Fruit fly (Drosophila melanogaster) whole organism, embryonic: ENCODE measurements around the gene MED15.

Experiments
- ATbp ChIP-seq: fragments of 200-800 bp; sonication (Bioruptor generic); optimal IDR thresholded peaks from 2 replicates; lab custom pipeline; 2017; ENCODE audit warnings: missing biosample characterization, mild to moderate bottlenecking, missing genetic modification characterization, missing genetic modification reagents
- Abd-B ChIP-seq: fragments of 200-800 bp; sonication (Bioruptor generic); optimal IDR thresholded peaks from 2 replicates; lab custom pipeline; 2018; ENCODE audit warnings: missing biosample characterization, mild to moderate bottlenecking, missing genetic modification characterization, moderate library complexity
- Atf-2 ChIP-seq: fragments of 200-800 bp; sonication (Bioruptor generic); optimal IDR thresholded peaks from 2 replicates; lab custom pipeline; 2016; ENCODE audit warnings: missing biosample characterization, missing genetic modification characterization
- BEAF-32 ChIP-seq: fragments of 200-800 bp; sonication (Bioruptor generic); optimal IDR thresholded peaks from 3 replicates; lab custom pipeline; 2017; ENCODE audit warnings: missing biosample characterization, missing genetic modification characterization, mild to moderate bottlenecking, moderate library complexity, missing genetic modification reagents
- CG10147 ChIP-seq: fragments of 200-800 bp; sonication (Bioruptor generic); optimal IDR thresholded peaks from 2 replicates; lab custom pipeline; 2019; ENCODE audit warnings: missing biosample characterization, mild to moderate bottlenecking, missing genetic modification characterization, moderate library complexity
- CG10462 ChIP-seq: fragments of 200-800 bp; sonication (Bioruptor generic); optimal IDR thresholded peaks from 2 replicates; lab custom pipeline; 2016; ENCODE audit warnings: missing biosample characterization, missing genetic modification characterization
- CG10979 ChIP-seq: fragments of 200-800 bp; sonication (Bioruptor generic); optimal IDR thresholded peaks from 2 replicates; lab custom pipeline; 2018; ENCODE audit warnings: missing biosample characterization, mild to moderate bottlenecking, missing genetic modification characterization, moderate library complexity
- CG12391 ChIP-seq: fragments of 200-800 bp; sonication (Bioruptor generic); optimal IDR thresholded peaks from 3 replicates; lab custom pipeline; 2018; ENCODE audit warnings: missing biosample characterization, mild to moderate bottlenecking, missing genetic modification characterization, moderate library complexity
- CG15011 ChIP-seq: fragments of 200-800 bp; sonication (Bioruptor generic); optimal IDR thresholded peaks from 3 replicates; lab custom pipeline; 2018; ENCODE audit warnings: missing biosample characterization, mild to moderate bottlenecking, missing genetic modification characterization
- CG34376 ChIP-seq: fragments of 200-800 bp; sonication (Bioruptor generic); optimal IDR thresholded peaks from 2 replicates; lab custom pipeline; 2018; ENCODE audit warnings: missing biosample characterization, mild to moderate bottlenecking, missing genetic modification characterization
- CG4360 ChIP-seq: fragments of 200-800 bp; sonication (Bioruptor generic); IDR thresholded peaks from 2 replicates; pipeline ENCODE4 v1.3.6; 2022; ENCODE audit warnings: missing biosample characterization, missing genetic modification characterization
- CG4404 ChIP-seq: fragments of 200-800 bp; sonication (Bioruptor generic); IDR thresholded peaks from 2 replicates; pipeline ENCODE4 v1.3.6; 2022; ENCODE audit warnings: missing biosample characterization, missing genetic modification characterization
- CG4730 ChIP-seq: fragments of 200-800 bp; sonication (Bioruptor generic); IDR thresholded peaks from 2 replicates; pipeline ENCODE4 v1.3.6; 2022; ENCODE audit warnings: missing biosample characterization, missing genetic modification characterization
- CG4854 ChIP-seq: fragments of 200-800 bp; sonication (Bioruptor generic); optimal IDR thresholded peaks from 2 replicates; lab custom pipeline; 2016; ENCODE audit warnings: missing biosample characterization, missing genetic modification characterization, inconsistent platforms
- CG6654 ChIP-seq: fragments of 200-800 bp; sonication (Bioruptor generic); optimal IDR thresholded peaks from 2 replicates; lab custom pipeline; 2017; ENCODE audit warnings: missing biosample characterization, mild to moderate bottlenecking, missing genetic modification characterization
- CG6683 ChIP-seq: fragments of 200-800 bp; sonication (Bioruptor generic); optimal IDR thresholded peaks from 2 replicates; lab custom pipeline; 2017; ENCODE audit warnings: missing biosample characterization, mild to moderate bottlenecking, missing genetic modification characterization, missing genetic modification reagents
- CG7928 ChIP-seq: fragments of 200-800 bp; sonication (Bioruptor generic); optimal IDR thresholded peaks from 2 replicates; lab custom pipeline; 2017; ENCODE audit warnings: missing biosample characterization, mild to moderate bottlenecking, missing genetic modification characterization
- CG8388 ChIP-seq: fragments of 200-800 bp; sonication (Bioruptor generic); optimal IDR thresholded peaks from 2 replicates; lab custom pipeline; 2019; ENCODE audit warnings: missing biosample characterization, mild to moderate bottlenecking, missing genetic modification characterization, moderate library complexity
- CG9215 ChIP-seq: fragments of 200-800 bp; sonication (Bioruptor generic); IDR thresholded peaks from 2 replicates; pipeline ENCODE4 v1.3.6; 2022; ENCODE audit warnings: missing biosample characterization, missing genetic modification characterization
- CG9876 ChIP-seq: fragments of 200-800 bp; sonication (Bioruptor generic); optimal IDR thresholded peaks from 2 replicates; lab custom pipeline; 2016; ENCODE audit warnings: missing biosample characterization, missing genetic modification characterization
- CoRest ChIP-seq: fragments of 200-800 bp; sonication (Bioruptor generic); optimal IDR thresholded peaks from 3 replicates; lab custom pipeline; 2018; ENCODE audit warnings: missing biosample characterization, mild to moderate bottlenecking, missing genetic modification characterization, moderate library complexity
- Dref ChIP-seq: fragments of 200-800 bp; sonication (Bioruptor generic); IDR thresholded peaks from 2 replicates; pipeline ENCODE4 v1.3.6; 2022; ENCODE audit warnings: missing biosample characterization, missing genetic modification characterization
- GATAe ChIP-seq: fragments of 200-800 bp; sonication (Bioruptor generic); conservative IDR thresholded peaks from 2 replicates; pipeline ENCODE4 v1.3.6; 2022; ENCODE audit warnings: missing biosample characterization, missing genetic modification characterization
- Kr ChIP-seq: fragments of 200-800 bp; sonication (Bioruptor generic); optimal IDR thresholded peaks from 2 replicates; lab custom pipeline; 2017; ENCODE audit warnings: missing biosample characterization, mild to moderate bottlenecking, missing genetic modification characterization
- Max ChIP-seq: fragments of 200-800 bp; sonication (Bioruptor generic); optimal IDR thresholded peaks from 2 replicates; lab custom pipeline; 2016; ENCODE audit warnings: missing biosample characterization, mild to moderate bottlenecking, missing genetic modification characterization
- Mes4 ChIP-seq: fragments of 200-800 bp; sonication (Bioruptor generic); optimal IDR thresholded peaks from 2 replicates; lab custom pipeline; 2016; ENCODE audit warnings: missing biosample characterization, missing genetic modification characterization
- NK7.1 ChIP-seq: fragments of 200-800 bp; sonication (Bioruptor generic); optimal IDR thresholded peaks from 3 replicates; lab custom pipeline; 2016; ENCODE audit warnings: missing biosample characterization, missing genetic modification characterization
- Nf-YB ChIP-seq: fragments of 200-800 bp; sonication (Bioruptor generic); optimal IDR thresholded peaks from 3 replicates; lab custom pipeline; 2019; ENCODE audit warnings: missing biosample characterization, mild to moderate bottlenecking, missing genetic modification characterization, moderate library complexity
- Oaz ChIP-seq: fragments of 200-800 bp; sonication (Bioruptor generic); IDR thresholded peaks from 2 replicates; pipeline ENCODE4 v1.3.6; 2022; ENCODE audit warnings: missing biosample characterization, missing genetic modification characterization
- Sox100B ChIP-seq: fragments of 200-800 bp; sonication (Bioruptor generic); optimal IDR thresholded peaks from 3 replicates; lab custom pipeline; 2018; ENCODE audit warnings: missing biosample characterization, mild to moderate bottlenecking, missing genetic modification characterization
- Stat92E ChIP-seq, 3 experiments: fragments of >200 bp in 2 of 3; fragments of 200-800 bp in 1 of 3; sonication (Bioruptor generic) in 1 of 3; optimal IDR thresholded peaks; 2 replicates each; lab custom pipeline; 2017 to 2019; ENCODE audit warnings: missing biosample characterization in 3 of 3, missing genetic modification characterization in 3 of 3, mild to moderate bottlenecking in 1 of 3, moderate library complexity in 1 of 3
- amos ChIP-seq: fragments of 200-800 bp; sonication (Bioruptor generic); IDR thresholded peaks from 2 replicates; pipeline ENCODE4 v1.3.6; 2022; ENCODE audit warnings: missing biosample characterization, missing genetic modification characterization; ENCODE audit not compliant: partially characterized antibody
- ap ChIP-seq: fragments of 200-800 bp; sonication (Bioruptor generic); IDR thresholded peaks from 2 replicates; pipeline ENCODE4 v1.3.6; 2022; ENCODE audit warnings: missing biosample characterization, missing genetic modification characterization
- caup ChIP-seq: fragments of 200-800 bp; sonication (Bioruptor generic); optimal IDR thresholded peaks from 3 replicates; lab custom pipeline; 2017; ENCODE audit warnings: missing biosample characterization, mild to moderate bottlenecking, missing genetic modification characterization, moderate library complexity; ENCODE audit not compliant: severe bottlenecking
- chn ChIP-seq: fragments of 200-800 bp; sonication (Bioruptor generic); optimal IDR thresholded peaks from 2 replicates; lab custom pipeline; 2016; ENCODE audit warnings: missing biosample characterization, missing genetic modification characterization
- crol ChIP-seq: fragments of 200-800 bp; sonication (Bioruptor generic); IDR thresholded peaks from 2 replicates; pipeline ENCODE4 v1.3.6; 2022; ENCODE audit warnings: missing biosample characterization, missing genetic modification characterization
- cwo ChIP-seq: fragments of 200-800 bp; sonication (Bioruptor generic); optimal IDR thresholded peaks from 3 replicates; lab custom pipeline; 2017; ENCODE audit warnings: missing biosample characterization, missing genetic modification characterization, mild to moderate bottlenecking, moderate library complexity, missing genetic modification reagents
- fu2 ChIP-seq: fragments of 200-800 bp; sonication (Bioruptor generic); optimal IDR thresholded peaks from 2 replicates; lab custom pipeline; 2016; ENCODE audit warnings: missing biosample characterization, missing genetic modification characterization
- hkb ChIP-seq, 2 experiments: fragments of 200-800 bp in 1 of 2; fragments of >200 bp in 1 of 2; sonication (Bioruptor generic) in 1 of 2; IDR thresholded peaks in 1 of 2; optimal IDR thresholded peaks in 1 of 2; 2 replicates each; pipeline versions ENCODE4 v1.3.6 to Lab custom; 2017 to 2022; ENCODE audit warnings: missing biosample characterization in 1 of 2, missing genetic modification characterization in 1 of 2
- kah ChIP-seq: fragments of 200-800 bp; sonication (Bioruptor generic); optimal IDR thresholded peaks from 2 replicates; lab custom pipeline; 2018; ENCODE audit warnings: missing biosample characterization, mild to moderate bottlenecking, missing genetic modification characterization
- klu ChIP-seq: fragments of 200-800 bp; sonication (Bioruptor generic); IDR thresholded peaks from 2 replicates; pipeline ENCODE4 v1.3.6; 2022; ENCODE audit warnings: missing biosample characterization, missing genetic modification characterization
- luna ChIP-seq: fragments of 200-800 bp; sonication (Bioruptor generic); optimal IDR thresholded peaks from 2 replicates; lab custom pipeline; 2016; ENCODE audit warnings: missing biosample characterization, missing genetic modification characterization
- nerfin-2 ChIP-seq: fragments of 200-800 bp; sonication (Bioruptor generic); IDR thresholded peaks from 2 replicates; pipeline ENCODE4 v1.3.6; 2022; ENCODE audit warnings: missing biosample characterization, missing genetic modification characterization; ENCODE audit not compliant: partially characterized antibody
- onecut ChIP-seq: fragments of 200-800 bp; sonication (Bioruptor generic); IDR thresholded peaks from 2 replicates; pipeline ENCODE4 v1.3.6; 2022; ENCODE audit warnings: missing biosample characterization, missing genetic modification characterization
- repo ChIP-seq: fragments of 200-800 bp; sonication (Bioruptor generic); optimal IDR thresholded peaks from 2 replicates; lab custom pipeline; 2016; ENCODE audit warnings: missing biosample characterization, missing genetic modification characterization
- salm ChIP-seq: fragments of 200-800 bp; sonication (Bioruptor generic); optimal IDR thresholded peaks from 2 replicates; lab custom pipeline; 2018; ENCODE audit warnings: missing biosample characterization, mild to moderate bottlenecking, missing genetic modification characterization
- sens-2 ChIP-seq: fragments of 200-800 bp; sonication (Bioruptor generic); IDR thresholded peaks from 2 replicates; pipeline ENCODE4 v1.3.6; 2022; ENCODE audit warnings: missing biosample characterization, missing genetic modification characterization
- seq ChIP-seq: fragments of 200-800 bp; sonication (Bioruptor generic); IDR thresholded peaks from 2 replicates; pipeline ENCODE4 v1.3.6; 2022; ENCODE audit warnings: missing biosample characterization, missing genetic modification characterization
- tin ChIP-seq: fragments of 200-800 bp; sonication (Bioruptor generic); optimal IDR thresholded peaks from 3 replicates; lab custom pipeline; 2016; ENCODE audit warnings: missing biosample characterization, missing genetic modification characterization
- zfh2 ChIP-seq: fragments of 200-800 bp; sonication (Bioruptor generic); optimal IDR thresholded peaks from 2 replicates; lab custom pipeline; 2016; ENCODE audit warnings: missing biosample characterization, missing genetic modification characterization

Gene MED15

dm6 chr2L:471021-471479, 1.8 kb upstream of the MED15 start (continued):
- TF ChIP-seq CG7928 (GFP tag; lab: Kevin White, UChicago) (peak; percentile 6), Stat92E (GFP tag; optimal IDR thresholded peaks at IDR 0.05; lab: Kevin White, UChicago) (no peak), CG10147 (GFP tag; lab: Kevin White, UChicago) (peak; percentile 49), CG34376 (GFP tag; lab: Kevin White, UChicago) (no peak), Oaz (GFP tag; lab: Robert Waterston, UW) (no peak), CG6654 (GFP tag; lab: Kevin White, UChicago) (peak; percentile 27), crol (peak; percentile 84), tin (peak; percentile 6), BEAF-32 (GFP tag; lab: Kevin White, UChicago) (no peak), onecut (peak; percentile 10), Nf-YB (peak; percentile 34), Sox100B (GFP tag; lab: Kevin White, UChicago) (peak; percentile 64), CG8388 (peak; percentile 65), salm (tag; lab: Kevin White, UChicago) (peak; percentile 70), sens-2 (GFP tag; lab: Robert Waterston, UW) (no peak), CG10979 (tag; lab: Kevin White, UChicago) (peak; percentile 73), Abd-B (GFP tag; lab: Kevin White, UChicago) (peak; percentile 52), cwo (GFP tag; lab: Kevin White, UChicago) (peak; percentile 50), CG10462 (GFP tag; lab: Kevin White, UChicago) (no peak), CG12391 (peak; percentile 81), CoRest (tag; lab: Kevin White, UChicago) (peak; percentile 70), Max (peak; percentile 22), CG6683 (GFP tag; lab: Kevin White, UChicago) (peak; percentile 53), Mes4 (GFP tag; lab: Kevin White, UChicago) (no peak)

dm6 chr2L:472073-472590, 681 bp upstream of the MED15 start, which contains the start of gene CG4297:
CG4297 (minus strand) TSS chr2L:472200.
- TF ChIP-seq Kr (GFP tag; lab: Kevin White, UChicago) (no peak), luna (GFP tag; lab: Kevin White, UChicago) (peak; percentile 60), amos (GFP tag; lab: Robert Waterston, UW) (no peak), CG9876 (peak; percentile 88), CG9215 (GFP tag; lab: Robert Waterston, UW) (no peak), Atf-2 (GFP tag; lab: Kevin White, UChicago) (peak; percentile 89), NK7.1 (GFP tag; lab: Kevin White, UChicago) (peak; percentile 85), CG4360 (GFP tag; lab: Robert Waterston, UW) (no peak), chn (peak; percentile 94), nerfin-2 (GFP tag; lab: Robert Waterston, UW) (no peak), ATbp (peak; percentile 94), hkb (optimal IDR thresholded peaks at IDR 0.05; lab: Kevin White, UChicago) (no peak), hkb (GFP tag; IDR thresholded peaks at IDR 0.05; lab: Robert Waterston, UW) (no peak), seq (no peak), fu2 (GFP tag; lab: Kevin White, UChicago) (peak; percentile 94), CG15011 (GFP tag; lab: Kevin White, UChicago) (peak; percentile 86), zfh2 (GFP tag; lab: Kevin White, UChicago) (peak; percentile 94), kah (GFP tag; lab: Kevin White, UChicago) (peak; percentile 100), Dref (GFP tag; lab: Robert Waterston, UW) (no peak), klu (no peak), repo (GFP tag; lab: Kevin White, UChicago) (peak; percentile 94), CG4854 (peak; percentile 90), CG12391 (peak; percentile 90), CG4730 (GFP tag; lab: Robert Waterston, UW) (no peak), GATAe (GFP tag; lab: Robert Waterston, UW) (no peak), ap (GFP tag; lab: Robert Waterston, UW) (no peak), caup (GFP tag; lab: Kevin White, UChicago) (peak; percentile 94), CG4404 (GFP tag; lab: Robert Waterston, UW) (no peak)
